Fruit fly (Drosophila melanogaster) Kc167 (cell line): ENCODE data around the gene CG43169.

ENCODE experiments used
- h ChIP-seq: fragments of >200 bp; optimal IDR thresholded peaks from 3 replicates; lab custom pipeline; 2018; ENCODE audit warnings: missing external identifiers
- psq ChIP-seq: fragments of >200 bp; optimal IDR thresholded peaks from 2 replicates; lab custom pipeline; 2017; ENCODE audit warnings: missing external identifiers

dm6 chr3L:8925679-8926078, 37.2 kb upstream of the CG43169 start:
- TF ChIP-seq h (no peak), psq (no peak)
